Fruit fly (Drosophila melanogaster) whole organism, embryonic: Measurements from ENCODE around the gene Vm26Aa.

Source experiments
- CG10321 ChIP-seq: fragments of 200-800 bp; sonication (Bioruptor generic); IDR thresholded peaks from 2 replicates; pipeline ENCODE4 v1.3.6; 2022; ENCODE audit warnings: missing biosample characterization, missing genetic modification characterization
- CG1603 ChIP-seq: fragments of 200-800 bp; sonication (Bioruptor generic); optimal IDR thresholded peaks from 2 replicates; lab custom pipeline; 2019; ENCODE audit warnings: missing biosample characterization, mild to moderate bottlenecking, missing genetic modification characterization, moderate library complexity
- CG16815 ChIP-seq: fragments of 200-800 bp; sonication (Bioruptor generic); optimal IDR thresholded peaks from 3 replicates; lab custom pipeline; 2017; ENCODE audit warnings: missing biosample characterization, mild to moderate bottlenecking, missing genetic modification characterization
- CG3847 ChIP-seq: fragments of 200-800 bp; sonication (Bioruptor generic); IDR thresholded peaks from 2 replicates; pipeline ENCODE4 v1.3.6; 2022; ENCODE audit warnings: missing biosample characterization, missing genetic modification characterization
- CG3995 ChIP-seq: fragments of 200-800 bp; sonication (Bioruptor generic); optimal IDR thresholded peaks from 3 replicates; lab custom pipeline; 2016; ENCODE audit warnings: missing biosample characterization, missing genetic modification characterization
- CG8765 ChIP-seq: fragments of 200-800 bp; sonication (Bioruptor generic); IDR thresholded peaks from 2 replicates; pipeline ENCODE4 v1.3.6; 2022; ENCODE audit warnings: missing biosample characterization, missing genetic modification characterization
- D19A ChIP-seq: fragments of 200-800 bp; optimal IDR thresholded peaks from 3 replicates; lab custom pipeline; 2019; ENCODE audit warnings: missing biosample characterization, mild to moderate bottlenecking, missing genetic modification characterization, moderate library complexity
- HmgD ChIP-seq: fragments of 200-800 bp; sonication (Bioruptor generic); optimal IDR thresholded peaks from 3 replicates; lab custom pipeline; 2016; ENCODE audit warnings: missing biosample characterization, missing genetic modification characterization
- Usf ChIP-seq: fragments of 200-800 bp; sonication (Bioruptor generic); optimal IDR thresholded peaks from 2 replicates; lab custom pipeline; 2017; ENCODE audit warnings: missing genotype, missing biosample characterization, missing genetic modification characterization
- rib ChIP-seq: fragments of 200-800 bp; sonication (Bioruptor generic); IDR thresholded peaks from 2 replicates; pipeline ENCODE4 v1.3.6; 2022; ENCODE audit warnings: missing biosample characterization, missing genetic modification characterization

DNA sequence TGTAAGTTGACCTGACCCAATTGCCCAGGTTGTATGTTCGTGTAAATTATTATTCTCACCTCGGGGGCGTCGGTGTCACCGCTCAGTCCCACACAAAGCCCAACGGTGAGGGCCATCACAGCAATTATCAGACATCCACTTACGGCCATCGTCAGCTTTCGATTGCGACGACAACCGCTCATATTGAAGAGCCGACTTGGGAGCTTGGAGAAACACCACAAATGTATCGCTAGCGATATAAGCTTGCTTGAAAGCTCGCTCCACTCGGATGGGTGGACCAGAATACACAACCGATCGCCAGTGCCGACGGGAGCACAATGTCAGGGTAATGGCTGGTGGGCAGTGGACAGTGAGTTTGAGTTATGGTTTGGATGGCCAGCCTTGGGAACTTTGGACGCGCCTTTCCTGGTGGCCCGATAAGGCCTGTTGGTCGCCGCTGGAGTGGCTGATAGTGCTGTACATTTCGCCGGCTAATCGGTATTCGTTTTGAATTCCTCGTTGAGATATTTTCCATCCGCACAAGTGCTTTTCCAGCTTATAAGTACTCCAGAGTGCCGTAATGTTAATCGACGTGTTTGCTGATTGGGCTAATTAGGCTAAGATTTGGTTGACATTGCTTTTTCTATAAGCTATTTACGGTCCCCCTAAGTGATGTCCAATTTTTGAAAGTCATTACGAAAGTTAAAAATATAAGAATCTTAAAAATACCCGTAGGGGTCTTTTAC, 46.5 kb upstream of the Vm26Aa start, which contains the start of gene Gal:
- TF ChIP-seq CG16815 (GFP tag; lab: Kevin White, UChicago) (no peak), HmgD (no peak), Usf (no peak), D19A (no peak), CG1603 (tag; lab: Kevin White, UChicago) (no peak), CG8765 (GFP tag; lab: Robert Waterston, UW) (no peak), CG10321 (GFP tag; lab: Robert Waterston, UW) (no peak), CG3847 (GFP tag; lab: Robert Waterston, UW) (no peak), rib (GFP tag; lab: Robert Waterston, UW) (no peak), CG3995 (no peak)
